Fruit fly (Drosophila melanogaster): ENCODE data around the gene CG17768.

DNA sequence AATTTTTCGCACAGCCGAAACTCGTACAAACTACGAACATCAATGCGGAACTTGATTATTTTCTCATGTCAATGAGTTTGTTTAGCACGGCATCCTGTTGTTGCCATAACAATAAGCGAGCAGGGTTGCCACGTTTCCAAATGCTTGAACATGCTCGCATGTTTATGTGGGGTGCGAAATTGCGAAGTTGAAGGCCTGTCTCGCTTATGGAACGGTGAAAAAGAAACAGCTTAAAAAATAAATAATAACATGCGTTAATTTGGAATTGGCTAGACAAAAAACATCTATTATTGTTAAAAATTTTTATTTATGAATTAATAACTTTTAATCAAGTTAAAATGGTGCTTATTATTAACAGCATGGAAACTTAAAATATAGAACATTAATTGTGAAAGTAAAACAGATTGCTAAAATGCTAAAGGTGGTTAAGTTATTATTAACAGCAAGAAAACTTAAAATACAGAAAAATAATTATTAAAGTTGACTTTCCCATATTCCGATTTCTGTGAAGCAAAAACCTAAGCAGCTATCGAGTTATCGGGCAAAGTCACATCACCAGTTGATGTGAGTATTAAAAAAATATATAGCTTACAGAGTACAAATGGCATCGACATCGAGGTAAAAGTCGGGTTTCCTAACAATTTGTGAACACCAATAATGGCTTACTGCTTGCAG lies 25.9 kb upstream of the CG17768 start, which contains the start of the genes Bug22 and TfIIB:
- TF ChIP-seq CG8478 (optimal IDR thresholded peaks at IDR 0.05): no peak
- no peak for TF ChIP-seq CTCF (optimal IDR thresholded peaks at IDR 0.05)
